Fruit fly (Drosophila melanogaster) whole organism, embryonic: ENCODE measurements around the gene RpL37A.

Experiments used
- Adf1 ChIP-seq: fragments of 200-800 bp; sonication (Bioruptor generic); IDR thresholded peaks from 2 replicates; pipeline ENCODE4 v1.3.6; 2022; ENCODE audit warnings: missing biosample characterization, missing genetic modification characterization
- BEAF-32 ChIP-seq: fragments of 200-800 bp; sonication (Bioruptor generic); optimal IDR thresholded peaks from 3 replicates; lab custom pipeline; 2017; ENCODE audit warnings: missing biosample characterization, missing genetic modification characterization, mild to moderate bottlenecking, moderate library complexity, missing genetic modification reagents
- CG10462 ChIP-seq: fragments of 200-800 bp; sonication (Bioruptor generic); optimal IDR thresholded peaks from 2 replicates; lab custom pipeline; 2016; ENCODE audit warnings: missing biosample characterization, missing genetic modification characterization
- CG10654 ChIP-seq: fragments of 200-800 bp; sonication (Bioruptor generic); optimal IDR thresholded peaks from 2 replicates; lab custom pipeline; 2016; ENCODE audit warnings: missing biosample characterization, missing genetic modification characterization
- CG11504 ChIP-seq: fragments of 200-800 bp; sonication (Bioruptor generic); optimal IDR thresholded peaks from 3 replicates; lab custom pipeline; 2019; ENCODE audit warnings: missing biosample characterization, mild to moderate bottlenecking, missing genetic modification characterization, moderate library complexity
- CG17361 ChIP-seq: fragments of 200-800 bp; sonication (Bioruptor generic); IDR thresholded peaks from 3 replicates; pipeline ENCODE4 v1.3.6; 2022; ENCODE audit warnings: missing biosample characterization, missing genetic modification characterization
- CG17912 ChIP-seq: fragments of 200-800 bp; sonication (Bioruptor generic); optimal IDR thresholded peaks from 2 replicates; lab custom pipeline; 2018; ENCODE audit warnings: missing biosample characterization, mild to moderate bottlenecking, missing genetic modification characterization
- CG18599 ChIP-seq: fragments of 200-800 bp; sonication (Bioruptor generic); optimal IDR thresholded peaks from 3 replicates; lab custom pipeline; 2017; ENCODE audit warnings: missing biosample characterization, missing genetic modification characterization, mild to moderate bottlenecking, moderate library complexity, missing genetic modification reagents
- CG2199 ChIP-seq: fragments of 200-800 bp; sonication (Bioruptor generic); IDR thresholded peaks from 3 replicates; pipeline ENCODE4 v1.3.6; 2022; ENCODE audit warnings: missing biosample characterization, missing genetic modification characterization
- CG2678 ChIP-seq: fragments of 200-800 bp; sonication (Bioruptor generic); optimal IDR thresholded peaks from 3 replicates; lab custom pipeline; 2019; ENCODE audit warnings: missing biosample characterization, mild to moderate bottlenecking, missing genetic modification characterization, moderate library complexity
- CG2712 ChIP-seq: fragments of 200-800 bp; optimal IDR thresholded peaks from 3 replicates; lab custom pipeline; 2019; ENCODE audit warnings: missing biosample characterization, mild to moderate bottlenecking, missing genetic modification characterization, moderate library complexity
- CG30403 ChIP-seq: fragments of 200-800 bp; sonication (Bioruptor generic); optimal IDR thresholded peaks from 3 replicates; lab custom pipeline; 2016; ENCODE audit warnings: missing biosample characterization, missing genetic modification characterization
- CG3281 ChIP-seq: fragments of 200-800 bp; sonication (Bioruptor generic); optimal IDR thresholded peaks from 3 replicates; lab custom pipeline; 2017; ENCODE audit warnings: missing biosample characterization, mild to moderate bottlenecking, missing genetic modification characterization
- CG3838 ChIP-seq: fragments of 200-800 bp; sonication (Bioruptor generic); optimal IDR thresholded peaks from 3 replicates; lab custom pipeline; 2016; ENCODE audit warnings: missing biosample characterization, missing genetic modification characterization
- CG3847 ChIP-seq: fragments of 200-800 bp; sonication (Bioruptor generic); IDR thresholded peaks from 2 replicates; pipeline ENCODE4 v1.3.6; 2022; ENCODE audit warnings: missing biosample characterization, missing genetic modification characterization
- CG6689 ChIP-seq: fragments of 200-800 bp; sonication (Bioruptor generic); IDR thresholded peaks from 2 replicates; pipeline ENCODE4 v1.3.6; 2022; ENCODE audit warnings: missing biosample characterization, missing genetic modification characterization
- CG7745 ChIP-seq: fragments of 200-800 bp; sonication (Bioruptor generic); optimal IDR thresholded peaks from 2 replicates; lab custom pipeline; 2018; ENCODE audit warnings: missing biosample characterization, mild to moderate bottlenecking, missing genetic modification characterization, moderate library complexity
- CG7839 ChIP-seq: fragments of 200-800 bp; sonication (Bioruptor generic); optimal IDR thresholded peaks from 3 replicates; lab custom pipeline; 2018; ENCODE audit warnings: missing biosample characterization, mild to moderate bottlenecking, missing genetic modification characterization, moderate library complexity
- CG7928 ChIP-seq: fragments of 200-800 bp; sonication (Bioruptor generic); optimal IDR thresholded peaks from 2 replicates; lab custom pipeline; 2017; ENCODE audit warnings: missing biosample characterization, mild to moderate bottlenecking, missing genetic modification characterization
- CG8388 ChIP-seq: fragments of 200-800 bp; sonication (Bioruptor generic); optimal IDR thresholded peaks from 2 replicates; lab custom pipeline; 2019; ENCODE audit warnings: missing biosample characterization, mild to moderate bottlenecking, missing genetic modification characterization, moderate library complexity
- Dp ChIP-seq: fragments of 200-800 bp; sonication (Bioruptor generic); optimal IDR thresholded peaks from 2 replicates; lab custom pipeline; 2018; ENCODE audit warnings: missing biosample characterization, mild to moderate bottlenecking, missing genetic modification characterization, moderate library complexity
- E2f1 ChIP-seq: fragments of 200-800 bp; sonication (Bioruptor generic); IDR thresholded peaks from 2 replicates; pipeline ENCODE4 v1.3.6; 2022; ENCODE audit warnings: missing biosample characterization, missing genetic modification characterization
- Eip74EF ChIP-seq, 2 experiments: fragments of 200-800 bp in 1 of 2; fragments of >200 bp in 1 of 2; sonication (Bioruptor generic) in 1 of 2; optimal IDR thresholded peaks; 2 replicates each; lab custom pipeline; 2017 to 2019; ENCODE audit warnings: missing biosample characterization in 2 of 2, missing genetic modification characterization in 2 of 2, mild to moderate bottlenecking in 1 of 2, moderate library complexity in 1 of 2
- Ets97D ChIP-seq: fragments of 200-800 bp; sonication (Bioruptor generic); optimal IDR thresholded peaks from 3 replicates; lab custom pipeline; 2016; ENCODE audit warnings: missing biosample characterization, missing genetic modification characterization
- Fer1 ChIP-seq: fragments of 200-800 bp; sonication (Bioruptor generic); optimal IDR thresholded peaks from 2 replicates; lab custom pipeline; 2017; ENCODE audit warnings: missing biosample characterization, mild to moderate bottlenecking, missing genetic modification characterization
- GATAe ChIP-seq: fragments of 200-800 bp; sonication (Bioruptor generic); conservative IDR thresholded peaks from 2 replicates; pipeline ENCODE4 v1.3.6; 2022; ENCODE audit warnings: missing biosample characterization, missing genetic modification characterization
- HHEX ChIP-seq: fragments of 200-800 bp; sonication (Bioruptor generic); optimal IDR thresholded peaks from 3 replicates; lab custom pipeline; 2017; ENCODE audit warnings: missing biosample characterization, mild to moderate bottlenecking, missing genetic modification characterization, missing genetic modification reagents
- HLHmδ ChIP-seq: fragments of 200-800 bp; sonication (Bioruptor generic); optimal IDR thresholded peaks from 2 replicates; lab custom pipeline; 2018; ENCODE audit warnings: missing biosample characterization, mild to moderate bottlenecking, missing genetic modification characterization, moderate library complexity
- Neu2 ChIP-seq: fragments of 200-800 bp; sonication (Bioruptor generic); optimal IDR thresholded peaks from 3 replicates; lab custom pipeline; 2016; ENCODE audit warnings: missing biosample characterization, missing genetic modification characterization, borderline replicate concordance
- Ptx1 ChIP-seq: fragments of 200-800 bp; sonication (Bioruptor generic); IDR thresholded peaks from 2 replicates; pipeline ENCODE4 v1.3.6; 2022; ENCODE audit warnings: missing biosample characterization, missing genetic modification characterization
- TFAM ChIP-seq: fragments of 200-800 bp; sonication (Bioruptor generic); optimal IDR thresholded peaks from 2 replicates; lab custom pipeline; 2017; ENCODE audit warnings: missing biosample characterization, missing genetic modification characterization, inconsistent platforms
- Tbp ChIP-seq: fragments of >200 bp; optimal IDR thresholded peaks from 2 replicates; lab custom pipeline; 2018; ENCODE audit warnings: missing biosample characterization, missing genetic modification characterization
- Xbp1 ChIP-seq: fragments of 200-800 bp; sonication (Bioruptor generic); optimal IDR thresholded peaks from 3 replicates; lab custom pipeline; 2016; ENCODE audit warnings: missing biosample characterization, mild to moderate bottlenecking, missing genetic modification characterization
- btn ChIP-seq: fragments of 200-800 bp; sonication (Bioruptor generic); optimal IDR thresholded peaks from 2 replicates; lab custom pipeline; 2016; ENCODE audit warnings: missing biosample characterization, missing genetic modification characterization
- dmrt99B ChIP-seq: fragments of 200-800 bp; sonication (Bioruptor generic); optimal IDR thresholded peaks from 2 replicates; lab custom pipeline; 2018; ENCODE audit warnings: missing biosample characterization, mild to moderate bottlenecking, missing genetic modification characterization, moderate library complexity
- dpn ChIP-seq, 2 experiments: fragments of 200-800 bp; sonication (Bioruptor generic); optimal IDR thresholded peaks; 3 replicates each; lab custom pipeline; 2016; ENCODE audit warnings: missing biosample characterization in 2 of 2, missing genetic modification characterization in 2 of 2
- ems ChIP-seq: fragments of 200-800 bp; sonication (Bioruptor generic); optimal IDR thresholded peaks from 3 replicates; lab custom pipeline; 2016; ENCODE audit warnings: missing biosample characterization, missing genetic modification characterization
- gfzf ChIP-seq: fragments of 200-800 bp; sonication (Bioruptor generic); optimal IDR thresholded peaks from 2 replicates; lab custom pipeline; 2016; ENCODE audit warnings: missing biosample characterization, mild to moderate bottlenecking, missing genetic modification characterization, moderate library complexity
- mam ChIP-seq: fragments of 200-800 bp; sonication (Bioruptor generic); optimal IDR thresholded peaks from 3 replicates; lab custom pipeline; 2016; ENCODE audit warnings: missing biosample characterization, missing genetic modification characterization
- nom ChIP-seq: fragments of 200-800 bp; sonication (Bioruptor generic); optimal IDR thresholded peaks from 2 replicates; lab custom pipeline; 2017; ENCODE audit warnings: missing biosample characterization, missing genetic modification characterization, mild to moderate bottlenecking, moderate library complexity, missing genetic modification reagents
- pfk ChIP-seq: fragments of 200-800 bp; sonication (Bioruptor generic); optimal IDR thresholded peaks from 2 replicates; lab custom pipeline; 2018; ENCODE audit warnings: missing biosample characterization, mild to moderate bottlenecking, missing genetic modification characterization, moderate library complexity
- pros ChIP-seq: fragments of 200-800 bp; sonication (Bioruptor generic); optimal IDR thresholded peaks from 3 replicates; lab custom pipeline; 2019; ENCODE audit warnings: missing biosample characterization, mild to moderate bottlenecking, missing genetic modification characterization, moderate library complexity
- repo ChIP-seq: fragments of 200-800 bp; sonication (Bioruptor generic); optimal IDR thresholded peaks from 2 replicates; lab custom pipeline; 2016; ENCODE audit warnings: missing biosample characterization, missing genetic modification characterization
- salm ChIP-seq: fragments of 200-800 bp; sonication (Bioruptor generic); optimal IDR thresholded peaks from 2 replicates; lab custom pipeline; 2018; ENCODE audit warnings: missing biosample characterization, mild to moderate bottlenecking, missing genetic modification characterization
- sens ChIP-seq: fragments of 200-800 bp; sonication (Bioruptor generic); peaks from one replicate; lab custom pipeline; 2016; ENCODE audit warnings: missing biosample characterization, missing genetic modification characterization
- sima ChIP-seq: fragments of 200-800 bp; sonication (Bioruptor generic); optimal IDR thresholded peaks from 2 replicates; lab custom pipeline; 2016; ENCODE audit warnings: missing biosample characterization, missing genetic modification characterization
- slp2 ChIP-seq: fragments of 200-800 bp; sonication (Bioruptor generic); optimal IDR thresholded peaks from 2 replicates; lab custom pipeline; 2016; ENCODE audit warnings: missing biosample characterization, missing genetic modification characterization
- sob ChIP-seq: fragments of 200-800 bp; sonication (Bioruptor generic); IDR thresholded peaks from 2 replicates; pipeline ENCODE4 v1.3.6; 2022; ENCODE audit warnings: missing biosample characterization, missing genetic modification characterization
- twi ChIP-seq: fragments of 200-800 bp; optimal IDR thresholded peaks from 2 replicates; lab custom pipeline; 2019; ENCODE audit warnings: missing biosample characterization, mild to moderate bottlenecking, missing genetic modification characterization, moderate library complexity
- tx ChIP-seq: fragments of 200-800 bp; sonication (Bioruptor generic); optimal IDR thresholded peaks from 2 replicates; lab custom pipeline; 2016; ENCODE audit warnings: missing biosample characterization, missing genetic modification characterization
- zf30C ChIP-seq: fragments of 200-800 bp; sonication (Bioruptor generic); optimal IDR thresholded peaks from 3 replicates; lab custom pipeline; 2018; ENCODE audit warnings: missing biosample characterization, mild to moderate bottlenecking, missing genetic modification characterization

The RpL37A gene

dm6 chr2L:5085561-5085960 is 14.8 kb downstream of the RpL37A start (continued):
- TF ChIP-seq Neu2 (GFP tag; lab: Kevin White, UChicago), result no peak
- TF ChIP-seq HLHmδ, result no peak
- TF ChIP-seq E2f1 (GFP tag; lab: Robert Waterston, UW), result no peak
- peak; percentile 4 for TF ChIP-seq CG2678 (tag; lab: Kevin White, UChicago)
- no peak for TF ChIP-seq Ets97D (GFP tag; lab: Kevin White, UChicago)
- TF ChIP-seq ems, result no peak
- TF ChIP-seq gfzf (GFP tag; lab: Kevin White, UChicago), result no peak
- TF ChIP-seq mam (GFP tag; lab: Kevin White, UChicago), result no peak
- peak; percentile 23 for TF ChIP-seq CG11504 (tag; lab: Kevin White, UChicago)
- no peak for TF ChIP-seq CG3281 (GFP tag; lab: Kevin White, UChicago)
- TF ChIP-seq GATAe (GFP tag; lab: Robert Waterston, UW), result no peak
- no peak for TF ChIP-seq Tbp (GFP tag; lab: Kevin White, UChicago)
- no peak for TF ChIP-seq BEAF-32
- peak; percentile 16 for TF ChIP-seq CG8388 (GFP tag; lab: Kevin White, UChicago)
- TF ChIP-seq btn (GFP tag; lab: Kevin White, UChicago), result no peak
- no peak for TF ChIP-seq Adf1 (GFP tag; lab: Robert Waterston, UW)
- TF ChIP-seq Eip74EF (GFP tag; optimal IDR thresholded peaks at IDR 0.05; lab: Kevin White, UChicago), result no peak
- no peak for TF ChIP-seq CG17912 (GFP tag; lab: Kevin White, UChicago)
- no peak for TF ChIP-seq Fer1 (GFP tag; lab: Kevin White, UChicago)
- no peak for TF ChIP-seq CG7745 (tag; lab: Kevin White, UChicago)
- no peak for TF ChIP-seq nom
- TF ChIP-seq salm (tag; lab: Kevin White, UChicago), result no peak
- TF ChIP-seq Xbp1, result no peak
- no peak for TF ChIP-seq slp2
- no peak for TF ChIP-seq repo (GFP tag; lab: Kevin White, UChicago)
- no peak for TF ChIP-seq CG3847 (GFP tag; lab: Robert Waterston, UW)
- no peak for TF ChIP-seq sima
- TF ChIP-seq zf30C, result no peak
- TF ChIP-seq pfk (GFP tag; lab: Kevin White, UChicago), result no peak
- no peak for TF ChIP-seq CG3838 (GFP tag; lab: Kevin White, UChicago)
- TF ChIP-seq tx (GFP tag; lab: Kevin White, UChicago), result no peak
- TF ChIP-seq TFAM (GFP tag; lab: Kevin White, UChicago), result no peak
- TF ChIP-seq CG17361 (GFP tag; lab: Robert Waterston, UW), result no peak
- peak; percentile 8 for TF ChIP-seq CG2712
- TF ChIP-seq twi (tag; lab: Kevin White, UChicago), result no peak
- TF ChIP-seq CG18599, result peak; percentile 40
- peak; percentile 55 for TF ChIP-seq sens (GFP tag; lab: Kevin White, UChicago)
- no peak for TF ChIP-seq CG2199 (GFP tag; lab: Robert Waterston, UW)
- TF ChIP-seq pros (GFP tag; lab: Kevin White, UChicago), result no peak
- TF ChIP-seq CG7928, result no peak
- TF ChIP-seq CG30403, result no peak
- TF ChIP-seq HHEX, result no peak
- 0 out of 2 replicates have a peak, but pooled peaks have one; percentile 11 for TF ChIP-seq Ptx1 (GFP tag; lab: Robert Waterston, UW)
- TF ChIP-seq CG10462 (GFP tag; lab: Kevin White, UChicago), result no peak
- TF ChIP-seq CG6689 (GFP tag; lab: Robert Waterston, UW), result no peak
- peak; percentile 12 for TF ChIP-seq dmrt99B (tag; lab: Kevin White, UChicago)
- TF ChIP-seq CG10654 (GFP tag; lab: Kevin White, UChicago), result no peak
- TF ChIP-seq sob (GFP tag; lab: Robert Waterston, UW), result no peak
- TF ChIP-seq CG7839, result peak; percentile 28
- TF ChIP-seq dpn (GFP tag; optimal IDR thresholded peaks at IDR 0.05; lab: Kevin White, UChicago), result peak in 1 of 2 experiments; percentile 5
- TF ChIP-seq Dp (GFP tag; lab: Kevin White, UChicago), result no peak
